Worm (Caenorhabditis elegans): ENCODE results near the gene best-5.
A peak's percentile ranks its signal among the peaks of the same experiment; 100 is the strongest.

best-5 gene

DNA sequence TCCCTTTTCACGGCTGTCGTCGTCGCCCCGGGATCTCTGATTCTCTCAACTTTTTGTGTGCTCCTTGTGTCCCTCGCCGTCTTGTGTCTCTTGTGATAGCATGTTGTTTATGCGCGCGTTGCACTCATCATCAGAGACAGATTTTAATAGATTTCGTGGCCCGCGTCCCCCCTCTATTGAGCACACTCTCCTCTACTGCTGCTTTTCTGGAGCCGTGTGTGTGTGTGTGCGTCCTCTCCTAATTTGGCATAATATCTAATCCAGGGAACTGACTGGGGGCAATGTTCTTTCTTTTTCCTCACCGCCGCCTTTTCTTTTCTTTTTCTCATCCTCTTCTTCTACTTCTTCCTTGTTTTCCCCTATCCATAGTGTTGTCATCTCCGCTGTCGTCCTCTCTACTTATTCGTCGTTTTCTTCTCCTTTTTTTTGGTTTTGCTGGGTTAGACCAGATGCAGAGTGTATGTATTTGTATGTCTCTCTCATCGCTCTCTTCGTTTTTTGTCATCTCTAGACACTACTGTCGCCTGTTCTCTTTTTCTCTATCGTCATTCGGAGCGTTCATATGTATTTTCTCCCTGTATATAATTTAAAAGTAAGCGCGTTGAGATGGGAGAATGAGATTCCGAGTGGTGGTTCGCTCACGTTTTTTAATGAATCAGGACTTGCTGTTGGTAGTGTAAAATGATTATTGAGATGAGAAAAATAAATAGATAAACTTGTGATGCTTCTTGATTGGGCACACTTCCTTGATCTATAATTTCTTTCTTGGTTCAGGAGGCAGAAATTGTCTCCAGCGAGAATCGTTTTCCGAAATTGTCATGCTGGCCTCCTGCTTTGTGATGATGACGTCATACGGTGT is 13.9 kb upstream of the best-5 start (continued):
- TF ChIP-seq ceh-9 (tag; optimal IDR thresholded peaks at IDR 0.05) (no peak), lsy-12 (tag; optimal IDR thresholded peaks at IDR 0.05) (no peak), fkh-2 (tag; optimal IDR thresholded peaks at IDR 0.05) (no peak)

DNA sequence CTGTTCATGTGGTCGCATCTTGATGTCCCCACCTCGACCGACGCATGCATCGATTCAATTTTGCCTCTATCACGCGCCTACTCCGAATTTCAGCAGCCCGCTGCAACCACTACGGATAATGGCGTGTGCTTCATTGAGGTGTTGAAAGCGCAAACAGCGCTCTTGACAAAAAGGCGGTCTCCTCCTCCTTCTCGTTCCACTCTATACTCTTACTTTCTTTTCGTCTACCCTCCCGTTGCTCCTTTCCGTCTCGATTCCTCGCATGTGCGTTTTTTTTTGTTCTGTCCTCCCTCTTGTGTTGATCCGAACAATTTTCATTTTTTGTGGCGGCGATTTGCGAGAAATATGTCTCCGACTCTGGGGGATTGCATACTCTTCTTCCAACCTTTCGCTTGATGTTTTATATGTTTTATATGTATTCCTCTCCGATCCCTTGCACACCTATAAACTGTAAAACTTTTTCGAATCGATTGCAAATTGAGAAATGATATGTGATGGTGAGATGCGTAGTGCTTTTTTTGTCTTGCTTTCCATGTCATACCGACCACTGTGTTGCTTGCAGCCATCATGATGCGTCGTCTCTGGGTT is 12.7 kb upstream of the best-5 start:
- no peak for TF ChIP-seq egl-27 (tag; optimal IDR thresholded peaks at IDR 0.05)
- TF ChIP-seq hmg-11 (tag; optimal IDR thresholded peaks at IDR 0.05): peak; percentile 28
- TF ChIP-seq elt-1 (tag; optimal IDR thresholded peaks at IDR 0.05): no peak
- no peak for TF ChIP-seq nhr-67 (tag; optimal IDR thresholded peaks at IDR 0.05)
- no peak for TF ChIP-seq ztf-11 (tag; optimal IDR thresholded peaks at IDR 0.05)
- TF ChIP-seq lin-39 (tag; optimal IDR thresholded peaks at IDR 0.05): no peak
- TF ChIP-seq ceh-28 (tag; optimal IDR thresholded peaks at IDR 0.05): no peak
- peak; percentile 68 for TF ChIP-seq pha-4 (tag; optimal IDR thresholded peaks at IDR 0.05)
- no peak for TF ChIP-seq nhr-11 (tag; optimal IDR thresholded peaks at IDR 0.05)
- peak; percentile 6 for TF ChIP-seq unc-62 (GFP tag; optimal IDR thresholded peaks at IDR 0.05)
- TF ChIP-seq daf-12 (tag; optimal IDR thresholded peaks at IDR 0.05): no peak
- TF ChIP-seq lin-15B (tag; optimal IDR thresholded peaks at IDR 0.05): no peak
- no peak for TF ChIP-seq sea-2 (GFP tag; optimal IDR thresholded peaks at IDR 0.05)
- TF ChIP-seq pqm-1 (tag; optimal IDR thresholded peaks at IDR 0.05): no peak
- TF ChIP-seq nfya-1 (tag; optimal IDR thresholded peaks at IDR 0.05; ENCODE audit: insufficient read depth): peak; percentile 3
- no peak for TF ChIP-seq eor-1 (tag; optimal IDR thresholded peaks at IDR 0.05)
- TF ChIP-seq ama-1 (optimal IDR thresholded peaks at IDR 0.05): no peak
- TF ChIP-seq jun-1 (tag; optimal IDR thresholded peaks at IDR 0.05): no peak
- no peak for TF ChIP-seq fkh-2 (tag; optimal IDR thresholded peaks at IDR 0.05)
- TF ChIP-seq ceh-9 (tag; optimal IDR thresholded peaks at IDR 0.05): no peak
- TF ChIP-seq elt-2 (tag; optimal IDR thresholded peaks at IDR 0.05): peak; percentile 6

DNA sequence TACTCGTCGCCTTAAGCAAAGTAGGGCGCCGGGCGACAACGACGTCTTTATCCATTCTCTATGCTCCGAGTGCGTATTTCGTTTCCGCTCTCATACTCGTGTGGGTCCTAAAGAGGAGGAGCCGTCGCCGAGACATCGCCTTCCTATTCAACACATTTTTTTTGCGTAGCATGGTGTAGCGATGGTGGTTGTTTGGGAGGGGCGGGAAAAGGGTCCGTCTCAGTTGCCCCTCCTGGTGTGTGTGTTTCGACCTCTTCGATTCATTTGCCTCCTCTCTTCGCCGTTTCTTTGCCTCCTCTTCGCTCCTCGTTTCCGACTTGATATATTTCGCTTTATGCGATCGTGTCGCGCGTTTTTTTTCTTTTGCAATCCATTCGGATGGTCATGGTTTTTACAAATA is 11.7 kb upstream of the best-5 start:
- TF ChIP-seq pqm-1 (tag; optimal IDR thresholded peaks at IDR 0.05) (no peak), fkh-10 (GFP tag; optimal IDR thresholded peaks at IDR 0.05) (peak; percentile 22)

DNA sequence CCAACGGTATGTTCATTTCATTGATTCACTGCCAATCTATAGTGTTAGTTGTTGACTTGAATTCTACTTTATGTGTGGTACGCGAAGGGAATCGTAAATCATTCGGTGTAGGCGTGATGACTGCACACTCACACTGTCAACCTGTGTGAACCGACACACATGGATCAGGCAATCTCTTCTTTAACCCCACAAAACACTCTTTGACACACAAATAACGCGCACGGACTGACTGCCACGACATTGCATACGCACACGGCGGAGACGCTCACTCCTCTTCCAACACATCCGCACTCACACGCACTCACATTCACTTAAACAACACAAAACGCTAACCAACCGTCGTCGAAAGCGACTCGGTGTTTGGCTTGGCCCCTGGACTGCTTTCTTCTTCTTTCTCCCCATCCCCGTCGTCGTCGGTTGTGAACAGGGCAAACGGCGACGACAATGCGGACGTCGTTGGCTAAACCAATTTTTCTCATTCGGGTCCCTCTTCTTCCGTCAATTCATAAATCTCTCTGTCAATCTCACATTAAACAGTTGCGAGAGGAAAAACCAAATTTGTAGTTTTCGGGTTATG is 10.1 kb upstream of the best-5 start:
- TF ChIP-seq lin-39 (tag; optimal IDR thresholded peaks at IDR 0.05): peak; percentile 60
- peak; percentile 15 for TF ChIP-seq nhr-23 (tag; optimal IDR thresholded peaks at IDR 0.05)
- peak; percentile 15 for TF ChIP-seq nfya-1 (tag; optimal IDR thresholded peaks at IDR 0.05; ENCODE audit: insufficient read depth)
- TF ChIP-seq ceh-9 (tag; optimal IDR thresholded peaks at IDR 0.05): no peak
- TF ChIP-seq snpc-4 (tag; optimal IDR thresholded peaks at IDR 0.05): no peak

DNA sequence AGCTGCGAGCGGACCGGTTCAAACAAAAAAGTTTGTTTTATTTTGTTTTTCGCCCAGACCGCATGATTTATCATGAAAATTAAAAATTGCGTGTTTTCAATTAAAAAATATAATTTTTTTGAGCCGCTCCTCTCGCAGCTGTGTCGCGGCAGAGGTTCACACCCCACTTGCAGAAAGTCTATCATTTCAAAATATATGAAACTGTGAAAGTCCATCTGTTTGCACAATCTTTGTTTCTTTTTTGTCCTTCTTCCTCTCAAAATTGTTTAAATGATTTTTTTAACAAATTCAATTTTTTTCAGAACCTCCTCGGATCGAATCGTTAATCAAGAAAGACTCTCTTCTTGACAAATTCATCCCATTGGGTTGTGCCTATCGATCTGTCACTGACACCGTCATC is 9.5 kb upstream of the best-5 start, which contains the start of gene tlk-1:
Gene tlk-1 (plus strand): TSS at position 301 of the 400 bp plus-strand sequence.
- TF ChIP-seq nhr-67 (tag; optimal IDR thresholded peaks at IDR 0.05) (no peak), mdl-1 (tag; optimal IDR thresholded peaks at IDR 0.05) (no peak)

DNA sequence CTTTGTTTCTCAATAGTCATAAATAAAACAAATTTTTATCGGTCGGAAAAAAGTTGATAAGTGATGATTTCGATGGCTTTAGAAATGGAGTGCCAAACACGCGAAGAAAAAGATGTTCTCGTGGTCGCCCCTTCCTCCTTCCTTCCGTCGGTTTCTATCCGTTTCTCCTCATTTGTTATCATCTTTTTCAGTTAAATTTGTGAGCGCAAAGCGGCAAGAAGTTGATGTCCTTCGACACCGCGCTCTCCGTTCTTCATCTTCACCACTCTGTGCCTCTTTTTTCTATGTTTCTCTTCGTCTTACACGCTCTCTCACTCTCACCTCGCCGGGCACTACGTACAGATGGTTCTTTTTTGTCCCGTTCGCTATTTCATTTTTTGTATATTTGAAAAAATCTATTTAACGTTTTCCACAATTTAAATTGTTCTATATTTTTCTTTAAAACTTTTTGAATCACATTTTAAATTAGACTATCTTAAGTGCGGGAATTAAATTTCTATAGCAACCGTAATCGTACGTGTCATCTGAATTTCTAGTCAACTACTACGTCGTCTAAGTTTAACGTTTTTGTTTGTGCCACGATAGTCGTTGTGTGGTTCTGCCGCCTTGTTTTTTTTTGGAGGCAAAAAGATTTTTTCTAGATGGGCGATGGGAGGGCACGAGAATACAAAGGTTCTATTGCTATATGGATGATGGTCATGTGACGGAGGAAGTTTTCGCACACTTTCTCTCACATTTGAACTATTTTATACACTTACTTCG is 8.8 kb upstream of the best-5 start:
- TF ChIP-seq nhr-67 (tag; optimal IDR thresholded peaks at IDR 0.05) (no peak), ceh-9 (tag; optimal IDR thresholded peaks at IDR 0.05) (no peak), nhr-76 (tag; optimal IDR thresholded peaks at IDR 0.05) (no peak), nfya-1 (tag; optimal IDR thresholded peaks at IDR 0.05; ENCODE audit: insufficient read depth) (peak; percentile 61), nhr-23 (tag; optimal IDR thresholded peaks at IDR 0.05) (peak; percentile 8), lin-39 (tag; optimal IDR thresholded peaks at IDR 0.05) (peak; percentile 20), fkh-10 (GFP tag; optimal IDR thresholded peaks at IDR 0.05) (no peak), elt-3 (tag; optimal IDR thresholded peaks at IDR 0.05) (no peak), snpc-4 (tag; optimal IDR thresholded peaks at IDR 0.05) (no peak), mdl-1 (tag; optimal IDR thresholded peaks at IDR 0.05) (no peak), ama-1 (optimal IDR thresholded peaks at IDR 0.05) (peak; percentile 34), nhr-43 (tag; optimal IDR thresholded peaks at IDR 0.05; ENCODE audit: poor library complexity, severe bottlenecking) (no peak), jun-1 (tag; optimal IDR thresholded peaks at IDR 0.05) (no peak), nhr-25 (tag; optimal IDR thresholded peaks at IDR 0.05) (peak; percentile 49), ceh-16 (tag; optimal IDR thresholded peaks at IDR 0.05) (no peak), daf-12 (tag; optimal IDR thresholded peaks at IDR 0.05) (no peak), nhr-11 (tag; optimal IDR thresholded peaks at IDR 0.05) (no peak), R02D3.7 (tag; optimal IDR thresholded peaks at IDR 0.05) (no peak), nhr-12 (tag; optimal IDR thresholded peaks at IDR 0.05) (no peak), skn-1 (tag; optimal IDR thresholded peaks at IDR 0.05) (no peak), hmg-11 (tag; optimal IDR thresholded peaks at IDR 0.05) (peak; percentile 16), fkh-2 (tag; optimal IDR thresholded peaks at IDR 0.05) (no peak), pha-4 (tag; optimal IDR thresholded peaks at IDR 0.05) (no peak), egl-5 (tag; optimal IDR thresholded peaks at IDR 0.05) (no peak), unc-39 (tag; optimal IDR thresholded peaks at IDR 0.05) (no peak), unc-62 (GFP tag; optimal IDR thresholded peaks at IDR 0.05) (no peak)
